Fruit fly (Drosophila melanogaster) whole organism, adult: ENCODE measurements around the gene CG43394.

Experiments
- CG11617 ChIP-seq: fragments of 200-800 bp; sonication (Bioruptor generic); optimal IDR thresholded peaks from 2 replicates; lab custom pipeline; 2017; ENCODE audit warnings: mild to moderate bottlenecking, missing biosample characterization, missing genetic modification reagents, missing genetic modification characterization
- CG12768 ChIP-seq: fragments of 200-800 bp; sonication (Bioruptor generic); optimal IDR thresholded peaks from 2 replicates; lab custom pipeline; 2017; ENCODE audit warnings: missing biosample characterization, missing genetic modification characterization, mild to moderate bottlenecking, moderate library complexity, missing genetic modification reagents
- CG14711 ChIP-seq: fragments of 200-800 bp; sonication (Bioruptor generic); optimal IDR thresholded peaks from 2 replicates; lab custom pipeline; 2018; ENCODE audit warnings: missing biosample characterization, mild to moderate bottlenecking, missing genetic modification characterization, moderate library complexity
- CG1620 ChIP-seq: fragments of 200-800 bp; sonication (Bioruptor generic); optimal IDR thresholded peaks from 2 replicates; lab custom pipeline; 2016; ENCODE audit warnings: missing biosample characterization, missing genetic modification characterization
- CG33017 ChIP-seq: fragments of 200-800 bp; sonication (Bioruptor generic); optimal IDR thresholded peaks from 2 replicates; lab custom pipeline; 2018; ENCODE audit warnings: missing biosample characterization, mild to moderate bottlenecking, missing genetic modification characterization, moderate library complexity
- CG5204 ChIP-seq: fragments of 200-800 bp; sonication (Bioruptor generic); optimal IDR thresholded peaks from 2 replicates; lab custom pipeline; 2016; ENCODE audit warnings: missing biosample characterization, missing genetic modification characterization
- CG7045 ChIP-seq: fragments of 200-800 bp; sonication (Bioruptor generic); optimal IDR thresholded peaks from 2 replicates; lab custom pipeline; 2017; ENCODE audit warnings: missing biosample characterization, mild to moderate bottlenecking, missing genetic modification characterization
- CG7101 ChIP-seq: fragments of 200-800 bp; sonication (Bioruptor generic); optimal IDR thresholded peaks from 2 replicates; lab custom pipeline; 2018; ENCODE audit warnings: missing biosample characterization, mild to moderate bottlenecking, missing genetic modification characterization, moderate library complexity
- Clk ChIP-seq: fragments of 200-800 bp; sonication (Bioruptor generic); optimal IDR thresholded peaks from 2 replicates; lab custom pipeline; 2017; ENCODE audit warnings: missing biosample characterization, missing genetic modification characterization
- Crg-1 ChIP-seq: fragments of 200-800 bp; sonication (Bioruptor generic); optimal IDR thresholded peaks from 2 replicates; lab custom pipeline; 2016; ENCODE audit warnings: missing biosample characterization, missing genetic modification characterization
- Hr96 ChIP-seq: fragments of 200-800 bp; sonication (Bioruptor generic); optimal IDR thresholded peaks from 2 replicates; lab custom pipeline; 2016; ENCODE audit warnings: missing biosample characterization, missing genetic modification characterization
- Mnt ChIP-seq: fragments of 200-800 bp; sonication (Bioruptor generic); optimal IDR thresholded peaks from 2 replicates; lab custom pipeline; 2016; ENCODE audit warnings: missing biosample characterization, mild to moderate bottlenecking, missing genetic modification characterization
- bab1 ChIP-seq: fragments of 200-800 bp; sonication (Bioruptor generic); optimal IDR thresholded peaks from 3 replicates; lab custom pipeline; 2019; ENCODE audit warnings: missing biosample characterization, mild to moderate bottlenecking, missing genetic modification characterization, moderate library complexity
- cic ChIP-seq: fragments of 200-800 bp; sonication (Bioruptor generic); optimal IDR thresholded peaks from 2 replicates; lab custom pipeline; 2017; ENCODE audit warnings: missing biosample characterization, mild to moderate bottlenecking, missing genetic modification characterization, moderate library complexity
- cnc ChIP-seq, 2 experiments: fragments of >200 bp; optimal IDR thresholded peaks; 2 replicates each; lab custom pipeline; 2017
- kay ChIP-seq: fragments of 200-800 bp; sonication (Bioruptor generic); peaks from one replicate; lab custom pipeline; 2016; ENCODE audit warnings: missing biosample characterization, missing genetic modification characterization, borderline replicate concordance
- ovo ChIP-seq: fragments of 200-800 bp; sonication (Bioruptor generic); optimal IDR thresholded peaks from 2 replicates; lab custom pipeline; 2016; ENCODE audit warnings: missing biosample characterization, missing genetic modification characterization
- pad ChIP-seq: fragments of 200-800 bp; sonication (Bioruptor generic); optimal IDR thresholded peaks from 3 replicates; lab custom pipeline; 2017; ENCODE audit warnings: missing biosample characterization, missing genetic modification characterization, mild to moderate bottlenecking, moderate library complexity, missing genetic modification reagents
- tj ChIP-seq: fragments of 200-800 bp; sonication (Bioruptor generic); optimal IDR thresholded peaks from 3 replicates; lab custom pipeline; 2017; ENCODE audit warnings: missing biosample characterization, mild to moderate bottlenecking, missing genetic modification characterization, moderate library complexity
- toe ChIP-seq: fragments of 200-800 bp; sonication (Bioruptor generic); optimal IDR thresholded peaks from 2 replicates; lab custom pipeline; 2016; ENCODE audit warnings: missing biosample characterization, missing genetic modification characterization

CG43394 gene

DNA sequence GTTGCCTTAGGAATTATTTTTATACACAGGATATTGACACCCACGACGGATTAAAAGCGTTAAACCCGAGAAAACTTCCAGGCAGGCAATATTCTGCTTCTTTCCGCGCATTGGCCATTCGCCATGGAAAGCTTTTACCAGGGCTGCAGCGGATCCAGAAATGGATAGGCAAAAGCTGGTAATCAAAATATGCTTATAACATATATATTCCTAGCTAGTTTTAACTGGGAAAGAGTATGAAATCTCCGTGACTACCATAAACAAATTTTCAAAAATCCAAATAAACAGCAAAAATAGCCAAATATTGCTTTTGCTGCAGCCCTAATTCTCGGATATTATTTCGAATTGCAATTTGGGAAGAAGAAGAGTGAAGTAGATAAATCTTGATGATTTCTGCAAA, 13.9 kb downstream of the CG43394 start, which contains the start of the genes PAPLA1 and Rbsn-5:
Gene PAPLA1 (minus strand): TSS at position 141 of the 400 bp plus-strand sequence.
Gene Rbsn-5 (plus strand): TSS at position 335 of the 400 bp plus-strand sequence.
- TF ChIP-seq tj (GFP tag; lab: Kevin White, UChicago) (peak; percentile 83), Hr96 (GFP tag; lab: Kevin White, UChicago) (peak; percentile 92), pad (GFP tag; lab: Kevin White, UChicago) (peak; percentile 75), Clk (GFP tag; lab: Kevin White, UChicago) (peak; percentile 80), CG7045 (GFP tag; lab: Kevin White, UChicago) (peak; percentile 90), CG5204 (GFP tag; lab: Kevin White, UChicago) (no peak), toe (GFP tag; lab: Kevin White, UChicago) (peak; percentile 96), Mnt (GFP tag; lab: Kevin White, UChicago) (peak; percentile 92), CG1620 (peak; percentile 93), CG33017 (tag; lab: Kevin White, UChicago) (peak; percentile 89), Crg-1 (GFP tag; lab: Kevin White, UChicago) (peak; percentile 92), cnc (optimal IDR thresholded peaks at IDR 0.05; lab: Kevin White, UChicago) (no peak), ovo (GFP tag; lab: Kevin White, UChicago) (peak; percentile 66), CG14711 (tag; lab: Kevin White, UChicago) (peak; percentile 87), kay (GFP tag; lab: Kevin White, UChicago) (peak; percentile 96), cic (GFP tag; lab: Kevin White, UChicago) (peak; percentile 34), CG12768 (GFP tag; lab: Kevin White, UChicago) (peak; percentile 89), CG7101 (peak; percentile 91), CG11617 (GFP tag; lab: Kevin White, UChicago) (peak; percentile 90), bab1 (GFP tag; lab: Kevin White, UChicago) (peak; percentile 95)

DNA sequence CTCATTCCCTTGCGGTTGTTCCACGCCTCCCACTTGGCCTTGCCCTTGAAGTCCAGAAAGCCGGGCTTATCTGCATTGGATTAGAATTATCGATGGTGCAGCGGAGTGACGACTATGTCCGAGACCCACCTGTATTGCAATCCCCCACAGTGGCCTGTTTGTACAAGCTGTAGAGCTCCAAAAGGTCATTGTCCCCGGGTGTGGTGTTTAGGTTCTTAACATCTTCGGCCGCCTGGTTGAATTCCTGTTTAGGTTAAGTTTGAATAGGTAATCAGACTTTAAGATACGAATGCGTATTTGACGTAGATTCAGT, 16.4 kb downstream of the CG43394 start:
- TF ChIP-seq kay (GFP tag; lab: Kevin White, UChicago) (no peak), tj (GFP tag; lab: Kevin White, UChicago) (no peak), bab1 (GFP tag; lab: Kevin White, UChicago) (no peak), cnc (optimal IDR thresholded peaks at IDR 0.05; lab: Kevin White, UChicago) (no peak), Mnt (GFP tag; lab: Kevin White, UChicago) (no peak), Clk (GFP tag; lab: Kevin White, UChicago) (no peak), CG5204 (GFP tag; lab: Kevin White, UChicago) (no peak), pad (GFP tag; lab: Kevin White, UChicago) (no peak), ovo (GFP tag; lab: Kevin White, UChicago) (no peak)

DNA sequence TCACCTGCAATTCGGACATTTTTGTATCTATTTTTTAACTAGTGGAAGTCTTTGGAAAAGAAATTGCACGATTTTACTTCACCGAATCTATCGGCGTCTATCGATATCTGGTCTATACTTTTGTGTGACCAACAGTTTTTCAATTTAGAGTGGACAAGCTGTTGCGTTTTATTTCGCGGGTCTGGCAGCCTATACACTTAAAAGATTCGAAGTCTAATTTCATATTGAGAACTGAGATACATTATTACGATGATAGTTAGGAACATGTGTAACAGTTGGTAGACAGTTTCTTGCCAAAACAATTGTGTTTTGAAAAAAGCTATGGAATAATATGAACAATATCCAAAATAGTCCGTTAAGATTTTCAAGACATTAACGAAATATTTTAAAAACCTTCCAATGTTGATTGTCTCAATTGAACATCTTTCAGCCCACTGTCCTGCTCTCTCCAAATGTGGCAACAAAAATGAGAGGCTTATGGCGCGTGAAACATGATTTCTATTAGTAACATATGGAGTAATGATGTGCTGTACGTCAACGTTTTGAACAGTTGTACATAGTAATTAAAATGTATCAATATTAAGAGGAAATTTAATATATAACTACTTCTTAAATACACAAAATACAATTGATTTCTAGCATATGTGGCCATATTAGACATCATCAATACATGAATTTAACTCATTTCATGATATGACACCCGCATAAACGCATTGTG, 16.9 kb downstream of the CG43394 start, which contains the start of gene Acbp1:
Gene Acbp1 (minus strand): TSS at position 146 of the 718 bp plus-strand sequence.
- TF ChIP-seq CG12768 (GFP tag; lab: Kevin White, UChicago), result peak; percentile 98
- peak; percentile 87 for TF ChIP-seq pad (GFP tag; lab: Kevin White, UChicago)
- peak; percentile 92 for TF ChIP-seq kay (GFP tag; lab: Kevin White, UChicago)
- TF ChIP-seq cic (GFP tag; lab: Kevin White, UChicago), result peak; percentile 91
- TF ChIP-seq Hr96 (GFP tag; lab: Kevin White, UChicago), result peak; percentile 95
- peak; percentile 95 for TF ChIP-seq CG5204 (GFP tag; lab: Kevin White, UChicago)
- TF ChIP-seq CG33017 (tag; lab: Kevin White, UChicago), result peak; percentile 99
- peak; percentile 97 for TF ChIP-seq CG7101
- TF ChIP-seq CG11617 (GFP tag; lab: Kevin White, UChicago), result peak; percentile 100
- peak; percentile 95 for TF ChIP-seq Clk (GFP tag; lab: Kevin White, UChicago)
- TF ChIP-seq Crg-1 (GFP tag; lab: Kevin White, UChicago), result peak; percentile 87
- peak; percentile 98 for TF ChIP-seq CG7045 (GFP tag; lab: Kevin White, UChicago)
- TF ChIP-seq bab1 (GFP tag; lab: Kevin White, UChicago), result peak; percentile 99
- peak; percentile 90 for TF ChIP-seq tj (GFP tag; lab: Kevin White, UChicago)
- TF ChIP-seq Mnt (GFP tag; lab: Kevin White, UChicago), result peak; percentile 92
- peak; percentile 97 for TF ChIP-seq toe (GFP tag; lab: Kevin White, UChicago)
- TF ChIP-seq CG14711 (tag; lab: Kevin White, UChicago), result peak; percentile 92
- TF ChIP-seq CG1620, result peak; percentile 85
- peak; percentile 88 for TF ChIP-seq ovo (GFP tag; lab: Kevin White, UChicago)
- no peak for TF ChIP-seq cnc (optimal IDR thresholded peaks at IDR 0.05; lab: Kevin White, UChicago)

DNA sequence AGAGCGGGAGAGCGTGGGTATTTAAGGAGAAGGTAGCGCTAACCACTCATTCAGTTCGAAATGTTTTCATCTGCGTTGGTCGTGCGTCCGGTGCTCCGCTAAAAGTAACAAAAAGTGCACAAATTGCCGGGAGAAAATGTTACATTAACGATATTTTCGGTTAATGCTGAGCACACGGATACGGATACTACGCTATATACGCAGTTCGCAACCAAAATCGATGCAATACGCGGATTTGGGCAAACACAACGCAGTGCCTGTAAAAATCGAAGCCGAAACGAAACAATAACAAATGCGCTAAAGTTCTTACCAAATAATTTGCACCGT, 17.4 kb downstream of the CG43394 start, which contains the start of gene Piezo:
Gene Piezo (plus strand): TSS at position 49 of the 327 bp plus-strand sequence.
- TF ChIP-seq tj (GFP tag; lab: Kevin White, UChicago), result peak; percentile 65
- no peak for TF ChIP-seq ovo (GFP tag; lab: Kevin White, UChicago)
- no peak for TF ChIP-seq CG11617 (GFP tag; lab: Kevin White, UChicago)
- no peak for TF ChIP-seq Hr96 (GFP tag; lab: Kevin White, UChicago)
- TF ChIP-seq Mnt (GFP tag; lab: Kevin White, UChicago), result peak; percentile 61
- TF ChIP-seq cic (GFP tag; lab: Kevin White, UChicago), result peak; percentile 5

DNA sequence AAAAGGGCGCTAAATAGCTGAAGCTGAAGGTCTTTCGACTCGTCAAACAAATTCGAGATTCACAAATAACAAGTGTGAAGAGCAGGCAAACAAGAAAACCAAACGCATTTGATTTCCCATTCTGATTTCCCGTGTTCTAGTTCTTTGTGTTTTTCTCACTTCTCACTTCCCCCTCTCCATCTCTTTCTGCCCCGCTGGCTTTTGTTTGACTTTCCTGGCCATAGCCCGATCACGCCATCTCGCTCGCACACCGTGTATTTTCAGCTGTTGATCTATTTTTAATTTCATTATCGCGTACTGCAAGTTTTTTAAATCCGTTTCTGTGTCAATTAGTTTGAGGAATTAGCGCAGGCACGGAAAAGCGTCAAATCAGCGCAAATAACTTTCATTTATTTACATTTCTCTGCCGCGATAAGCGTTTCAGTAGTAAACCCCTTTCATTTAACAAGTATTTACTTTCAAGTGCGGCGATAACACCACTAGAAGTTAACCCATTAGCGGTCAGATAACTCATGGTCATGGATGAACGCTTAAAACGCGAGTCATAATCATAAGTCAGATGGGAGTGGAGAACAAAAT, 18.1 kb downstream of the CG43394 start:
- peak; percentile 61 for TF ChIP-seq CG33017 (tag; lab: Kevin White, UChicago)
- peak; percentile 25 for TF ChIP-seq pad (GFP tag; lab: Kevin White, UChicago)
- peak; percentile 88 for TF ChIP-seq cic (GFP tag; lab: Kevin White, UChicago)
- TF ChIP-seq CG1620, result no peak
- peak; percentile 33 for TF ChIP-seq CG5204 (GFP tag; lab: Kevin White, UChicago)
- TF ChIP-seq CG14711 (tag; lab: Kevin White, UChicago), result no peak
- TF ChIP-seq kay (GFP tag; lab: Kevin White, UChicago), result no peak
- peak; percentile 40 for TF ChIP-seq Mnt (GFP tag; lab: Kevin White, UChicago)
- peak; percentile 33 for TF ChIP-seq bab1 (GFP tag; lab: Kevin White, UChicago)
- peak; percentile 70 for TF ChIP-seq CG7045 (GFP tag; lab: Kevin White, UChicago)
- peak; percentile 51 for TF ChIP-seq CG11617 (GFP tag; lab: Kevin White, UChicago)
- peak; percentile 43 for TF ChIP-seq Crg-1 (GFP tag; lab: Kevin White, UChicago)
- TF ChIP-seq toe (GFP tag; lab: Kevin White, UChicago), result peak; percentile 43
- TF ChIP-seq ovo (GFP tag; lab: Kevin White, UChicago), result no peak
- peak; percentile 78 for TF ChIP-seq CG12768 (GFP tag; lab: Kevin White, UChicago)
- TF ChIP-seq CG7101, result peak; percentile 38
- TF ChIP-seq Hr96 (GFP tag; lab: Kevin White, UChicago), result peak; percentile 34
- TF ChIP-seq tj (GFP tag; lab: Kevin White, UChicago), result peak; percentile 58
- TF ChIP-seq cnc (optimal IDR thresholded peaks at IDR 0.05; lab: Kevin White, UChicago), result no peak
